Worm (Caenorhabditis elegans): Measurements from ENCODE around the gene chat-1.
A peak's percentile ranks its signal among the peaks of the same experiment; 100 is the strongest.

DNA sequence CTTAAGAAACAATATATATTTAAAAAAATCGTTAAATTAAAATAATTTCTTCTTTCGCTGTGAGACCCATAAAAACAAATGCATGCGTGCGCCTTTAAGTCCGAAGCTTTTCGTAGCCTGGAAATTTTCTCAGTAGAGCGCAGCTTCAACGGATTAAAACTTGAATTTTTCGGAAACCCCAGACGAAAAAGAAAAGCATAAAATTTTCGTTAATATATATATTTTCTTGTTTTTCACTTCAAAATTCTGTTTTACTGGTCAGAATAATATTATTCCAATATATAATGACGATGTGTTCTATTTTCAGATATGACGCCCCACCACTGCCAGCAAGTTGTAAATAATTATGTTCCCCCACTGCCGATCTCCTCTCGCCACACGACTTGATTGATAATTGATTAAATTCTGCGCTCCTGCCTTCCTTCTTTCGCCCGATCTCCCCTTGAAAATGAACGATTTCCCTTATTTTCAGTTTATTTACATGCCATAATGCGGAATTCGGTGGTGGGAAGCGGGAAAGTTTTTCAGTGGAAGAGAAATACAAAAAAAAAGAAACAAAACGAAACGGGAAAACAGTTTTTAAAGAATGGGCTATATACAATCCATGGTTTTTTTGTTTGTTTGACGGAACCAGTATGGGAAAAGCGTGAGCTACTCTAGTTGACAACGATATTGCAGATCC is 21.1 kb downstream of the chat-1 start:
- TF ChIP-seq unc-62 (GFP tag; optimal IDR thresholded peaks at IDR 0.05) (no peak), C06A6.2 (GFP tag; conservative IDR thresholded peaks at IDR 0.05) (0 out of 2 replicates have a peak, but pooled peaks have one; percentile 21), tbp1 (GFP tag; optimal IDR thresholded peaks at IDR 0.05) (peak; percentile 60), ama-1 (optimal IDR thresholded peaks at IDR 0.05) (peak; percentile 98), ama-1 (GFP tag; optimal IDR thresholded peaks at IDR 0.05) (peak in 1 of 2 experiments; percentile 13), pbrm-1 (GFP tag; IDR thresholded peaks at IDR 0.05) (no peak; the same call in 1 of the 2 replicates), ztf-22 (GFP tag; optimal IDR thresholded peaks at IDR 0.05) (no peak), nhr-27 (tag; optimal IDR thresholded peaks at IDR 0.05) (no peak)

Data from whole organism, young adult.